Worm (Caenorhabditis elegans) whole organism, L4 larva: ENCODE results near the gene F09A5.3.

Experiments used
- D1046.2 ChIP-seq: fragments of 200-800 bp; sonication (Bioruptor generic); IDR thresholded peaks from 2 replicates; pipeline ENCODE4 v1.3.6; 2022; ENCODE audit warnings: missing genetic modification characterization, missing compliant biosample characterization
- F26F4.8 ChIP-seq: fragments of 200-800 bp; sonication (Bioruptor generic); conservative IDR thresholded peaks from 2 replicates; pipeline ENCODE4 v1.3.6; 2022; ENCODE audit warnings: missing genetic modification characterization, missing compliant biosample characterization
- F37D6.2 ChIP-seq: sonication (generic microtip); optimal IDR thresholded peaks from 2 replicates; lab custom pipeline; 2016; ENCODE audit warnings: mild to moderate bottlenecking, missing genetic modification characterization, missing compliant biosample characterization
- F44E2.7 ChIP-seq: fragments of 200-800 bp; sonication (Bioruptor generic); IDR thresholded peaks from 2 replicates; pipeline ENCODE4 v2.1.2; 2022; ENCODE audit warnings: missing genetic modification characterization, missing compliant biosample characterization
- F49E8.2 ChIP-seq: sonication (generic microtip); optimal IDR thresholded peaks from 2 replicates; lab custom pipeline; 2016; ENCODE audit warnings: missing compliant biosample characterization, mild to moderate bottlenecking, missing genetic modification characterization, borderline replicate concordance
- ZK337.2 ChIP-seq: fragments of 200-800 bp; sonication (Bioruptor generic); IDR thresholded peaks from 2 replicates; pipeline ENCODE4 v1.3.6; 2022; ENCODE audit warnings: missing genetic modification reagents, missing genetic modification characterization, missing compliant biosample characterization
- ZK546.5 ChIP-seq, 2 experiments: sonication (generic microtip); optimal IDR thresholded peaks; 2 replicates each; lab custom pipeline; 2017; ENCODE audit warnings: missing biosample characterization in 2 of 2, missing genetic modification characterization in 2 of 2
- aha-1 ChIP-seq: fragments of 150-350 bp; peaks from one replicate; lab custom pipeline; 2014; ENCODE audit warnings: missing biosample characterization, missing genetic modification characterization
- aly-2 ChIP-seq: sonication (generic microtip); optimal IDR thresholded peaks from 2 replicates; lab custom pipeline; 2018; ENCODE audit warnings: missing biosample characterization, missing genetic modification characterization
- arid-1 ChIP-seq: fragments of 200-800 bp; sonication (Bioruptor generic); conservative IDR thresholded peaks from 2 replicates; pipeline ENCODE4 v1.3.6; 2022; ENCODE audit warnings: missing genetic modification reagents, missing genetic modification characterization, missing compliant biosample characterization
- attf-4 ChIP-seq: sonication (generic microtip); optimal IDR thresholded peaks from 3 replicates; lab custom pipeline; 2017; ENCODE audit warnings: missing biosample characterization, missing genetic modification characterization
- ceh-20 ChIP-seq: fragments of 200-800 bp; sonication (Bioruptor generic); IDR thresholded peaks from 2 replicates; pipeline ENCODE4 v1.3.6; 2022; ENCODE audit warnings: missing genetic modification reagents, missing genetic modification characterization, missing compliant biosample characterization
- ceh-62 ChIP-seq: sonication (generic microtip); optimal IDR thresholded peaks from 2 replicates; lab custom pipeline; 2017; ENCODE audit warnings: missing biosample characterization, missing genetic modification characterization
- ces-1 ChIP-seq: fragments of 150-350 bp; sonication (generic microtip); optimal IDR thresholded peaks from 4 replicates; lab custom pipeline; 2014; ENCODE audit warnings: missing biosample characterization, missing genetic modification reagents, missing genetic modification characterization
- ctbp-1 ChIP-seq: fragments of 200-800 bp; sonication (Bioruptor generic); IDR thresholded peaks from 2 replicates; pipeline ENCODE4 v1.3.6; 2022; ENCODE audit warnings: missing genetic modification reagents, missing genetic modification characterization, missing compliant biosample characterization
- daf-16 ChIP-seq, 3 experiments: sonication (generic microtip); optimal IDR thresholded peaks; 2 replicates each; lab custom pipeline; 2016 to 2017; ENCODE audit warnings: missing genetic modification characterization in 3 of 3, missing genetic modification reagents in 3 of 3, mild to moderate bottlenecking in 2 of 3, missing compliant biosample characterization in 2 of 3, missing biosample characterization in 1 of 3, moderate library complexity in 1 of 3
- daf-19 ChIP-seq: fragments of 200-800 bp; sonication (Bioruptor generic); conservative IDR thresholded peaks from 2 replicates; pipeline ENCODE4 v1.3.6; 2022; ENCODE audit warnings: missing genetic modification characterization, missing compliant biosample characterization
- dpl-1 ChIP-seq: fragments of 150-350 bp; optimal IDR thresholded peaks from 2 replicates; lab custom pipeline; 2014; ENCODE audit warnings: missing biosample characterization, missing genetic modification reagents, missing genetic modification characterization
- dve-1 ChIP-seq: sonication (generic microtip); optimal IDR thresholded peaks from 2 replicates; lab custom pipeline; 2017; ENCODE audit warnings: antibody characterized with exemption, mild to moderate bottlenecking, missing genetic modification characterization, missing compliant biosample characterization; ENCODE audit not compliant: insufficient read depth
- egl-27 ChIP-seq: sonication (generic microtip); optimal IDR thresholded peaks from 3 replicates; lab custom pipeline; 2017; ENCODE audit warnings: missing biosample characterization, missing genetic modification reagents, missing genetic modification characterization
- fkh-10 ChIP-seq: fragments of 150-350 bp; optimal IDR thresholded peaks from 2 replicates; lab custom pipeline; 2014; ENCODE audit warnings: missing biosample characterization, missing genetic modification reagents, missing genetic modification characterization
- fos-1 ChIP-seq: fragments of 150-350 bp; optimal IDR thresholded peaks from 2 replicates; lab custom pipeline; 2014; ENCODE audit warnings: missing biosample characterization, missing genetic modification characterization
- gei-8 ChIP-seq: fragments of 200-800 bp; sonication (Bioruptor generic); optimal IDR thresholded peaks from 2 replicates; lab custom pipeline; 2018; ENCODE audit warnings: mild to moderate bottlenecking, missing genetic modification characterization, missing compliant biosample characterization
- hif-1 ChIP-seq, 2 experiments: sonication (generic microtip); optimal IDR thresholded peaks; 2 replicates each; lab custom pipeline; 2016 to 2017; ENCODE audit warnings: missing compliant biosample characterization in 2 of 2, missing genetic modification characterization in 2 of 2, missing genetic modification reagents in 2 of 2, missing genotype in 2 of 2, mild to moderate bottlenecking in 1 of 2
- lin-15B ChIP-seq: fragments of 150-350 bp; sonication (generic microtip); optimal IDR thresholded peaks from 3 replicates; lab custom pipeline; 2014; ENCODE audit warnings: missing biosample characterization, missing genetic modification characterization
- lin-38 ChIP-seq: fragments of 200-800 bp; sonication (Bioruptor generic); IDR thresholded peaks from 2 replicates; pipeline ENCODE4 v1.3.6; 2022; ENCODE audit warnings: missing genetic modification reagents, missing genetic modification characterization, missing compliant biosample characterization
- madf-9 ChIP-seq: fragments of 200-800 bp; sonication (Bioruptor generic); conservative IDR thresholded peaks from 2 replicates; pipeline ENCODE4 v1.3.6; 2022; ENCODE audit warnings: missing genetic modification reagents, missing genetic modification characterization, missing compliant biosample characterization
- nhr-11 ChIP-seq: fragments of 150-350 bp; optimal IDR thresholded peaks from 2 replicates; lab custom pipeline; 2014; ENCODE audit warnings: missing biosample characterization, missing genetic modification characterization
- nhr-111 ChIP-seq: fragments of 200-800 bp; sonication (Bioruptor generic); optimal IDR thresholded peaks from 2 replicates; lab custom pipeline; 2018; ENCODE audit warnings: mild to moderate bottlenecking, missing genetic modification characterization, missing compliant biosample characterization
- nhr-6 ChIP-seq: fragments of 150-350 bp; optimal IDR thresholded peaks from 2 replicates; lab custom pipeline; 2014; ENCODE audit warnings: missing biosample characterization, missing genetic modification characterization
- php-3 ChIP-seq: fragments of 200-800 bp; sonication (Bioruptor generic); IDR thresholded peaks from 2 replicates; pipeline ENCODE4 v1.3.6; 2022; ENCODE audit warnings: missing genetic modification reagents, missing genetic modification characterization, missing compliant biosample characterization
- saeg-2 ChIP-seq: fragments of 200-800 bp; sonication (Bioruptor generic); IDR thresholded peaks from 2 replicates; pipeline ENCODE4 v1.3.6; 2022; ENCODE audit warnings: missing genetic modification reagents, missing genetic modification characterization, missing compliant biosample characterization
- tra-1 ChIP-seq: fragments of 200-800 bp; sonication (Bioruptor generic); IDR thresholded peaks from 2 replicates; pipeline ENCODE4 v1.3.6; 2022; ENCODE audit warnings: missing genetic modification reagents, missing genetic modification characterization, missing compliant biosample characterization
- unc-130 ChIP-seq: sonication (generic microtip); optimal IDR thresholded peaks from 2 replicates; lab custom pipeline; 2016; ENCODE audit warnings: missing genetic modification reagents, missing genetic modification characterization, missing compliant biosample characterization
- unc-62 ChIP-seq, 3 experiments: fragments of 150-350 bp in 1 of 3; sonication (generic microtip); optimal IDR thresholded peaks in 2 of 3; peaks in 1 of 3; 1 replicate in 1 of 3; 2 replicates in 2 of 3; lab custom pipeline; 2014 to 2017; ENCODE audit warnings: missing biosample characterization in 3 of 3, missing genetic modification characterization in 3 of 3, missing genetic modification reagents in 3 of 3, missing genotype in 1 of 3
- zag-1 ChIP-seq: fragments of 150-350 bp; optimal IDR thresholded peaks from 2 replicates; lab custom pipeline; 2014; ENCODE audit warnings: missing biosample characterization, missing genetic modification characterization
- zfp-3 ChIP-seq: fragments of 200-800 bp; sonication (Bioruptor generic); conservative IDR thresholded peaks from 2 replicates; pipeline ENCODE4 v1.3.6; 2022; ENCODE audit warnings: missing genetic modification reagents, missing genetic modification characterization, missing compliant biosample characterization

Gene F09A5.3

ce11 chrX:13121104-13121503 is 20.3 kb upstream of the F09A5.3 start (continued):
- no peak; the same call in none of the 2 replicates for TF ChIP-seq arid-1 (GFP tag; lab: Robert Waterston, UW)
- peak; percentile 84 for TF ChIP-seq ZK337.2 (GFP tag; lab: Robert Waterston, UW)
- TF ChIP-seq zag-1 (tag; lab: Kevin White, UChicago), result no peak
- TF ChIP-seq unc-130 (GFP tag; lab: Kevin White, UChicago), result peak; percentile 64
- TF ChIP-seq lin-15B, result no peak
- peak; percentile 80; the same call in 1 of the 2 replicates for TF ChIP-seq F26F4.8 (GFP tag; lab: Robert Waterston, UW)
- TF ChIP-seq lin-38, result peak; percentile 82
- TF ChIP-seq unc-62 (GFP tag; optimal IDR thresholded peaks at IDR 0.05 in 1 of 2; lab: Kevin White, UChicago), result no peak
- no peak for TF ChIP-seq unc-62 (tag; optimal IDR thresholded peaks at IDR 0.05; lab: Kevin White, UChicago)
- TF ChIP-seq nhr-111 (GFP tag; lab: Kevin White, UChicago), result peak; percentile 85
- no peak for TF ChIP-seq F44E2.7
- TF ChIP-seq attf-4 (tag; lab: Kevin White, UChicago), result no peak
- peak; percentile 64 for TF ChIP-seq F37D6.2 (tag; lab: Kevin White, UChicago)

DNA sequence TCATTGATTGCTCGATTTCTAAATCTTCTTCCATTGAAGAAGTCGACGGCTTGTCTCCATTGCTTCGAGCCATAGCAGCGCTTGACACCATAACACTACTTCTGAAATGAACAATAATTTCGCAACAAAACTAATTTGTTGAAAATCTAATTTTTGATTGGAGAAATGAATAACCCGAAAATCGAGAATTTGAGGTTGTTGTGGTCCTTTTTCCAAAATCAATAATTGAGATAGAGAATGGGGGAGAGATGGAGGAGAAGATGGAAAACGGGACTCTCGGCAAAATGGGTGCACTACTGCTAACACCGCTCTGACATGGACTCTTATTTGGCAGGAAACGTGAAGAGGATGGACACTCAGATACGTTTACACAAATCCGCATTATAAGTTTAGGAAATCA is 19.2 kb upstream of the F09A5.3 start, which contains the start of gene snx-17:
Gene snx-17, minus strand, starts transcription at position 101 of the 400 bp plus-strand sequence.
- no peak for TF ChIP-seq dpl-1
- TF ChIP-seq ctbp-1 (GFP tag; lab: Robert Waterston, UW), result no peak
- no peak for TF ChIP-seq tra-1
- no peak for TF ChIP-seq D1046.2 (GFP tag; lab: Robert Waterston, UW)

DNA sequence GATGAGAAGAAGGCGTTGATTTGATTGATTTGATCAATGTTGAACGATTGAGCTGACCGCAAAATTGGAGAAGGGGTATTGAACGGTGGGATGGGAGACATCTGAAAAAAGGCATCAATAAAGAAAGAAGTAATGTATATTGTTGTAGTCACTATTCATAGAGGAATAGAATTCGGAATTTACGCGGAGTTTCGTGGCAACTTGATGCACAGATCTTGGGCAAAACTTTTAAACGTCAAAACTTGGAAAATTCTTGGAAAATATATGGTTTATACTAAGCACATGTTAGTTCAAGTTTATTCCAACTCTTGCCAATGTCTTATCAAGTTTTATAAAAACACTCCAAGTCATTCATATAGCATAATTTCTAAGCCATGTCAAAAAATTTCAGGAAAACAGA is 15.0 kb upstream of the F09A5.3 start, which contains the start of gene F17H10.4:
Gene F17H10.4, minus strand, starts transcription at position 101 of the 400 bp plus-strand sequence.
- TF ChIP-seq fos-1 (no peak), ces-1 (GFP tag; lab: Kevin White, UChicago) (no peak), ceh-20 (no peak)

DNA sequence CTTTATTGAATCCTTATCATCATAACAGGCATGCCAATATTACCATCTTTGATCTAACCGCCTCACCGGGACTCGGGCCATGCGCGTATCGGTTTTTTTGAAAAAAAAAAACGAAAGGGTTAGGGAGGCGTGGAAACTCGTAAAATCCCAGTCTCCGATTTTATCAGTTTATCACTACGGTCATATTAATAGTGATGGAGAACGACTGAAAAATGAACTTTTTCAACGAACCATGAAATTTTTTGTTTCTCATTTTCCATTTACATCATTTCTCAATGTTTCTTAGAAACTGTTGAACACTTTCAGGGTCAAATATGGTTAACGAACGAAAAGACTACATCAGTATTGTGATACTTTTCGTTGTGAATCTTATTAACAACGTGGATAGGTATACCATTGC is 11.5 kb upstream of the F09A5.3 start, which contains the start of gene spin-3:
Gene spin-3, plus strand, starts transcription at position 301 of the 400 bp plus-strand sequence.
- TF ChIP-seq dve-1 (peak; percentile 33), gei-8 (GFP tag; lab: Kevin White, UChicago) (no peak), hif-1 (tag; optimal IDR thresholded peaks at IDR 0.05; lab: Kevin White, UChicago) (no peak), nhr-11 (tag; lab: Kevin White, UChicago) (no peak), nhr-111 (GFP tag; lab: Kevin White, UChicago) (no peak), attf-4 (tag; lab: Kevin White, UChicago) (no peak), aha-1 (tag; lab: Kevin White, UChicago) (no peak), zfp-3 (no peak), madf-9 (no peak), aly-2 (no peak), daf-16 (GFP tag; optimal IDR thresholded peaks at IDR 0.05; lab: Kevin White, UChicago) (no peak), daf-16 (tag; optimal IDR thresholded peaks at IDR 0.05; lab: Kevin White, UChicago) (peak; percentile 20), php-3 (0 out of 2 replicates have a peak, but pooled peaks have one; percentile 24), nhr-6 (tag; lab: Kevin White, UChicago) (no peak), egl-27 (tag; lab: Kevin White, UChicago) (no peak), saeg-2 (no peak), F49E8.2 (tag; lab: Kevin White, UChicago) (no peak)

DNA sequence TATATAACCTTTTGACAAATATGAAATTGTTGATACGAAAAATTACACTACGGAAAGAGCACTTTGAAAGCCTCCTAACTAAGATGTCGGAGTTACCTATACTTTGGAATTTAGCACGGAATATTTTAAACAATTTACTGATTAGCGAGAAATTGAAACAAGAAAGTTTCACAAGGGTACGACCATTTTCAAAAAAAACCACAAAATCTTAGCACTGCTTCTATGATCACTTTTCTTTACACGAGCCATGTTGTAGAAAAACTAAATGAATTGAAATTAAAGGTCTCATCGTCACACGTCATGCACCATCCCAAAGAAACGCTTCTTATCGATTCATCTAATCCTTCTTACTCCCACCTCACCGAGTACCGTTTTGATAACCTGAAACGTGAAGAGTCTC is 6.6 kb upstream of the F09A5.3 start, which contains the start of gene F09A5.2:
Gene F09A5.2, plus strand, starts transcription at position 301 of the 400 bp plus-strand sequence.
- TF ChIP-seq lin-38, result no peak
- no peak for TF ChIP-seq saeg-2
- no peak for TF ChIP-seq ZK546.5 (tag; optimal IDR thresholded peaks at IDR 0.05; lab: Kevin White, UChicago)
- TF ChIP-seq ceh-62 (tag; lab: Kevin White, UChicago), result no peak
- no peak for TF ChIP-seq daf-19 (GFP tag; lab: Robert Waterston, UW)
- no peak for TF ChIP-seq fkh-10
